Fruit fly (Drosophila melanogaster): ENCODE results near the gene CG9270.

DNA sequence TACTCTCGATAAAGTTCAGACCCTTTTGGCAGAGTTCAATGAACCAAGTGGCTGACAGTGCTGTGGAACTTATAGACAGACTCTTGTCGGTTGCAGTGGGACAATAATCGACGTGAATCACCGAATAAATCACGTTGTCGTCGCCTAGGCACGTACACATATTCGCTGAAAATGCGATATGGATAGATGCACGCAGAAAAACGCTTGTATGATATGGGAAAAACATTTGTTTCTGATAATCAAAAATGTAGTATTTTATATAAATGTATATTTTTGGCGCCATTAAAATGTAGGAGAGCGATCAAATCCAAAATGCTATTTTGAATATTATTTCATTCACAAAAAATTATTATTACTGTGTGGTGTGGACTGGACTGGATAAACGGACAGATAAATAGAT is 18.7 kb downstream of the CG9270 start:
- TF ChIP-seq pan (optimal IDR thresholded peaks at IDR 0.05) (no peak), psq (optimal IDR thresholded peaks at IDR 0.05) (no peak)

All from whole organism.